Fruit fly (Drosophila melanogaster): ENCODE data around the gene PolrMT.

PolrMT gene

DNA sequence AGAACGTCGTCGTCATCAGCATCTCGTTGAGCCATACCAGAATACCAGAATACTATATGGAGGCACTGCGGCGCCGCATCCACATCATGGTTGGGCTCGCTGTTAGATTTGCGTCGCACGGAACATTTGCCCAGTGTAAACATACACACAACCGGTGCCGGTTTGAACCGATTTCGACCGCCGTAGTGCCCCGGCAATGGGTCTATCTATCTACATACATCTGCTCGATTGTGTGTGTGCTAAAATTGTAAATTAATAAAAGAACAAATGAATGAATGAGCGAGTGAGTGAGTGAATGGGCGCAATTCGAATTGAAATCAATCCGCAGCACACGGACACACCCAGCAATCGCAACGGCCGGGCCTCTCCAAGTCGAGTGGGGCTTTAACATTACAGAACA is 17.3 kb upstream of the PolrMT start (continued):
- TF ChIP-seq unc-4 (GFP tag; IDR thresholded peaks at IDR 0.05; ENCODE audit: partially characterized antibody) (no peak), CG8765 (GFP tag; IDR thresholded peaks at IDR 0.05) (no peak), Ssrp (tag; optimal IDR thresholded peaks at IDR 0.05) (no peak), CG1792 (GFP tag; optimal IDR thresholded peaks at IDR 0.05) (no peak), sr (GFP tag; IDR thresholded peaks at IDR 0.05) (no peak), CG10267 (tag; optimal IDR thresholded peaks at IDR 0.05) (no peak), Optix (GFP tag; IDR thresholded peaks at IDR 0.05) (no peak), fd3F (GFP tag; optimal IDR thresholded peaks at IDR 0.05) (no peak), CG18476 (GFP tag; optimal IDR thresholded peaks at IDR 0.05) (no peak), CG2678 (tag; optimal IDR thresholded peaks at IDR 0.05) (peak; percentile 19), CG2199 (GFP tag; IDR thresholded peaks at IDR 0.05) (no peak), HHEX (GFP tag; optimal IDR thresholded peaks at IDR 0.05) (peak; percentile 44), CG13424 (tag; optimal IDR thresholded peaks at IDR 0.05) (no peak), D19A (tag; optimal IDR thresholded peaks at IDR 0.05) (no peak), CG10979 (tag; optimal IDR thresholded peaks at IDR 0.05) (no peak), Dek (tag; optimal IDR thresholded peaks at IDR 0.05) (no peak), sob (GFP tag; IDR thresholded peaks at IDR 0.05) (no peak; the same call in 1 of the 2 replicates), Hand (GFP tag; optimal IDR thresholded peaks at IDR 0.05) (no peak), dmrt11E (tag; optimal IDR thresholded peaks at IDR 0.05) (no peak), CG12769 (tag; optimal IDR thresholded peaks at IDR 0.05) (peak; percentile 55), prd (optimal IDR thresholded peaks at IDR 0.05) (no peak), prd (GFP tag; IDR thresholded peaks at IDR 0.05) (no peak), CG12744 (GFP tag; optimal IDR thresholded peaks at IDR 0.05) (no peak), Pdp1 (GFP tag; optimal IDR thresholded peaks at IDR 0.05) (peak in 1 of 2 experiments; percentile 26), Dref (GFP tag; IDR thresholded peaks at IDR 0.05) (no peak), CG10543 (GFP tag; optimal IDR thresholded peaks at IDR 0.05) (peak; percentile 77), CG10321 (GFP tag; IDR thresholded peaks at IDR 0.05) (no peak), z (GFP tag; IDR thresholded peaks at IDR 0.05) (no peak), CG12299 (tag; optimal IDR thresholded peaks at IDR 0.05) (no peak), Ptx1 (GFP tag; IDR thresholded peaks at IDR 0.05) (no peak), vnd (GFP tag; IDR thresholded peaks at IDR 0.05; ENCODE audit: partially characterized antibody) (no peak), Hr78 (GFP tag; optimal IDR thresholded peaks at IDR 0.05) (peak in 1 of 2 experiments; percentile 6), Fer1 (GFP tag; optimal IDR thresholded peaks at IDR 0.05) (no peak), pita (GFP tag; optimal IDR thresholded peaks at IDR 0.05) (no peak), chif (GFP tag; optimal IDR thresholded peaks at IDR 0.05) (no peak), gsb (GFP tag; IDR thresholded peaks at IDR 0.05) (no peak), CrebB (tag; optimal IDR thresholded peaks at IDR 0.05) (peak; percentile 43), Trl (optimal IDR thresholded peaks at IDR 0.05) (no peak), Trl (GFP tag; optimal IDR thresholded peaks at IDR 0.05) (no peak), PHDP (tag; optimal IDR thresholded peaks at IDR 0.05) (peak; percentile 8), Asciz (GFP tag; optimal IDR thresholded peaks at IDR 0.05) (no peak), Sin3A (optimal IDR thresholded peaks at IDR 0.05) (no peak), pb (GFP tag; optimal IDR thresholded peaks at IDR 0.05) (no peak), Meics (GFP tag; optimal IDR thresholded peaks at IDR 0.05) (no peak), MESR4 (GFP tag; optimal IDR thresholded peaks at IDR 0.05) (no peak), BtbVII (GFP tag; optimal IDR thresholded peaks at IDR 0.05) (peak; percentile 28), pzg (GFP tag; optimal IDR thresholded peaks at IDR 0.05) (no peak), pan (optimal IDR thresholded peaks at IDR 0.05) (no peak), pan (GFP tag; optimal IDR thresholded peaks at IDR 0.05 in 1 of 2, IDR thresholded peaks at IDR 0.05 in 1 of 2) (no peak), CG5245 (GFP tag; optimal IDR thresholded peaks at IDR 0.05) (no peak), CG2875 (GFP tag; optimal IDR thresholded peaks at IDR 0.05) (no peak), lab (GFP tag; optimal IDR thresholded peaks at IDR 0.05) (peak; percentile 22)
